Worm (Caenorhabditis elegans) whole organism, midembryonic: ENCODE results near the gene Y54G11A.4.

Source experiments
- T22C8.4 ChIP-seq: fragments of 200-800 bp; sonication (Bioruptor generic); IDR thresholded peaks from 2 replicates; pipeline ENCODE4 v1.3.6; 2022; ENCODE audit warnings: missing genetic modification characterization, missing compliant biosample characterization
- cog-1 ChIP-seq: sonication (generic microtip); optimal IDR thresholded peaks from 2 replicates; lab custom pipeline; 2016; ENCODE audit warnings: missing genetic modification characterization, missing compliant biosample characterization
- flt-1 ChIP-seq: fragments of 200-800 bp; sonication (Bioruptor generic); IDR thresholded peaks from 2 replicates; pipeline ENCODE4 v1.3.6; 2022; ENCODE audit warnings: missing genetic modification characterization, missing compliant biosample characterization
- klf-2 ChIP-seq: fragments of 200-800 bp; sonication (Bioruptor generic); conservative IDR thresholded peaks from 2 replicates; pipeline ENCODE4 v1.3.6; 2022; ENCODE audit warnings: missing genetic modification reagents, missing genetic modification characterization, missing compliant biosample characterization
- ref-1 ChIP-seq: fragments of 200-800 bp; sonication (Bioruptor generic); conservative IDR thresholded peaks from 2 replicates; pipeline ENCODE4 v1.3.6; 2022; ENCODE audit warnings: missing genetic modification reagents, missing genetic modification characterization, missing compliant biosample characterization
- ztf-23 ChIP-seq: fragments of 200-800 bp; sonication (Bioruptor generic); IDR thresholded peaks from 2 replicates; pipeline ENCODE4 v1.3.6; 2022; ENCODE audit warnings: missing genetic modification reagents, missing genetic modification characterization, missing compliant biosample characterization
- ztf-29 ChIP-seq: fragments of 200-800 bp; sonication (Bioruptor generic); IDR thresholded peaks from 2 replicates; pipeline ENCODE4 v1.3.6; 2022; ENCODE audit warnings: missing genetic modification reagents, missing genetic modification characterization, missing compliant biosample characterization

DNA sequence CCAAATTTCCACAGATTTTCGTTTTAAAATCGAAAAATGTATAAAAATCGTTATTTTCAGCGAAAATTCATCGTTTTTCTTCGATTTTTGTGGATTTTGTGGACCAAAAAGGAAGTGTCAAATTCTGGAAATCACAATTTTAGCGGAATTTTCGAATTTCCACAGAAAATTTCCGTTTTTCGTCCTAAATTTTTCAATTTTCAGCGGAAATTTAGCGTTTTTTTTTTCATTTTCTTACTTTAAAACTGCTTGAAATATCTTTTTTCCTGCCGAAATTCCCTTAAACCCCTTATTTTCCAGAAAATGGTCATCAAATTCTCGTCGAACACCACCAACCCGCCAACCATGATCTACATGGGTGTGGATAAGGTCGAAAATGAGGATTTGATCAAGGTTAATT lies 40.6 kb upstream of the Y54G11A.4 start, which contains the start of gene Y54G11A.2:
- TF ChIP-seq klf-2, result no peak
- TF ChIP-seq cog-1 (tag; lab: Kevin White, UChicago), result no peak
- no peak for TF ChIP-seq flt-1
- TF ChIP-seq ref-1 (GFP tag; lab: Robert Waterston, UW), result no peak
- TF ChIP-seq ztf-29, result no peak
- TF ChIP-seq T22C8.4 (GFP tag; lab: Robert Waterston, UW), result no peak
- TF ChIP-seq ztf-23, result no peak
